Fruit fly (Drosophila melanogaster) Kc167 (cell line): ENCODE measurements around the gene Grip91.

Source experiments
- insv ChIP-seq: fragments of >200 bp; optimal IDR thresholded peaks from 3 replicates; lab custom pipeline; 2018; ENCODE audit warnings: missing external identifiers
- psq ChIP-seq: fragments of >200 bp; optimal IDR thresholded peaks from 2 replicates; lab custom pipeline; 2017; ENCODE audit warnings: missing external identifiers

dm6 chrX:13749873-13750241 is 5.4 kb upstream of the Grip91 start:
- no peak for TF ChIP-seq insv
- TF ChIP-seq psq = no peak
